Fruit fly (Drosophila melanogaster): ENCODE results near the gene Naa40.

Naa40 gene

DNA sequence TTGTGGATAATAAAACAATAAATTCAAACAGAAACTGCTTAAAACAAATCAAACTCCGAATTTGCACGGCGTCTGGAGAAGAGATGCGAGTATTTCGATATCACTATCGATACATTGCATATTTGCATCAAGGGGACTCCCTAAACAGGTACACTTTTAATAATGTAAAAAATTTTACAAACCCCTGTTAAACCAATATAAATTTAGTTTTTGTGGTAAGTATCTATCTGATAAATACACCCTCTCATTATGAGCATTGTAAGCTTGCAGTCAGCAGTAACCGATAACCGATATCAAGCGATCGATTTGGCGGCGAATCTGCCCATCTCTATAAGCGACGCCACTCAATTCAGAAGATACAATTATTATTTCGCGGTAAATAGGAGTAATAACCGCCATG lies 49.4 kb downstream of the Naa40 start, which contains the start of the genes Bub3 and Cap-D2 (continued):
- TF ChIP-seq CG4854 (GFP tag; optimal IDR thresholded peaks at IDR 0.05) (no peak), CG31441 (GFP tag; IDR thresholded peaks at IDR 0.05) (no peak), D19B (GFP tag; optimal IDR thresholded peaks at IDR 0.05) (no peak), ken (GFP tag; IDR thresholded peaks at IDR 0.05) (peak; percentile 67; the same call in 2 of the 3 replicates), H15 (GFP tag; IDR thresholded peaks at IDR 0.05) (no peak), CG11093 (GFP tag; IDR thresholded peaks at IDR 0.05) (peak; percentile 19; the same call in 1 of the 3 replicates), CG10654 (GFP tag; optimal IDR thresholded peaks at IDR 0.05) (peak; percentile 73), fd102C (GFP tag; optimal IDR thresholded peaks at IDR 0.05) (no peak), kni (GFP tag; optimal IDR thresholded peaks at IDR 0.05) (no peak), CG2678 (tag; optimal IDR thresholded peaks at IDR 0.05) (no peak), CG16815 (GFP tag; optimal IDR thresholded peaks at IDR 0.05) (peak; percentile 11), crc (GFP tag; optimal IDR thresholded peaks at IDR 0.05) (peak; percentile 56), CG3065 (GFP tag; optimal IDR thresholded peaks at IDR 0.05) (no peak), vvl (GFP tag; IDR thresholded peaks at IDR 0.05) (peak; percentile 52; the same call in 1 of the 2 replicates), HmgD (GFP tag; optimal IDR thresholded peaks at IDR 0.05) (no peak), abd-A (tag; optimal IDR thresholded peaks at IDR 0.05) (no peak), da (GFP tag; optimal IDR thresholded peaks at IDR 0.05) (no peak), CG12219 (GFP tag; optimal IDR thresholded peaks at IDR 0.05) (no peak), caup (GFP tag; optimal IDR thresholded peaks at IDR 0.05; ENCODE audit: severe bottlenecking) (peak; percentile 33), trh (GFP tag; optimal IDR thresholded peaks at IDR 0.05) (no peak), vnd (GFP tag; IDR thresholded peaks at IDR 0.05; ENCODE audit: partially characterized antibody) (peak; percentile 82), CrebB (tag; optimal IDR thresholded peaks at IDR 0.05) (peak; percentile 48), vfl (GFP tag; optimal IDR thresholded peaks at IDR 0.05) (peak; percentile 71), GATAe (GFP tag; conservative IDR thresholded peaks at IDR 0.05) (no peak), Dll (GFP tag; IDR thresholded peaks at IDR 0.05; ENCODE audit: partially characterized antibody) (peak; percentile 96), tup (GFP tag; optimal IDR thresholded peaks at IDR 0.05) (peak; percentile 25), CG8359 (GFP tag; optimal IDR thresholded peaks at IDR 0.05; ENCODE audit: borderline replicate concordance) (no peak), so (GFP tag; IDR thresholded peaks at IDR 0.05) (no peak), Ssrp (tag; optimal IDR thresholded peaks at IDR 0.05) (peak; percentile 53), tna (GFP tag; IDR thresholded peaks at IDR 0.05; ENCODE audit: partially characterized antibody) (peak; percentile 67; the same call in 1 of the 2 replicates), lbe (GFP tag; optimal IDR thresholded peaks at IDR 0.05) (no peak), inv (GFP tag; IDR thresholded peaks at IDR 0.05; ENCODE audit: partially characterized antibody) (peak; percentile 70), salm (tag; optimal IDR thresholded peaks at IDR 0.05) (no peak), Xrp1 (GFP tag; IDR thresholded peaks at IDR 0.05) (peak; percentile 80), NC2β (GFP tag; optimal IDR thresholded peaks at IDR 0.05) (peak; percentile 78), CG17802 (tag; optimal IDR thresholded peaks at IDR 0.05) (peak; percentile 37), CG4360 (GFP tag; IDR thresholded peaks at IDR 0.05) (no peak), CG15269 (tag; optimal IDR thresholded peaks at IDR 0.05) (no peak), mam (GFP tag; optimal IDR thresholded peaks at IDR 0.05) (peak; percentile 84), CG34376 (GFP tag; optimal IDR thresholded peaks at IDR 0.05) (peak; percentile 6), cg (GFP tag; optimal IDR thresholded peaks at IDR 0.05) (no peak), CG3838 (GFP tag; optimal IDR thresholded peaks at IDR 0.05) (no peak), Mes4 (GFP tag; optimal IDR thresholded peaks at IDR 0.05) (peak; percentile 38), CG8281 (tag; optimal IDR thresholded peaks at IDR 0.05) (no peak), CG17328 (GFP tag; IDR thresholded peaks at IDR 0.05) (peak; percentile 70), Poxn (GFP tag; IDR thresholded peaks at IDR 0.05) (no peak), bcd (GFP tag; optimal IDR thresholded peaks at IDR 0.05) (peak; percentile 67), CG7357 (GFP tag; IDR thresholded peaks at IDR 0.05) (no peak), Bgb (GFP tag; IDR thresholded peaks at IDR 0.05; ENCODE audit: partially characterized antibody) (peak; percentile 59), CG8388 (GFP tag; optimal IDR thresholded peaks at IDR 0.05) (peak; percentile 62), Taf1 (GFP tag; IDR thresholded peaks at IDR 0.05) (peak; percentile 34; the same call in 1 of the 2 replicates)
